Fruit fly (Drosophila melanogaster) whole organism, embryonic: Measurements from ENCODE around the gene CG12116.

ENCODE experiments used
- Abd-B ChIP-seq: fragments of 200-800 bp; sonication (Bioruptor generic); optimal IDR thresholded peaks from 2 replicates; lab custom pipeline; 2018; ENCODE audit warnings: missing biosample characterization, mild to moderate bottlenecking, missing genetic modification characterization, moderate library complexity
- B-H1 ChIP-seq: fragments of 200-800 bp; sonication (Bioruptor generic); IDR thresholded peaks from 3 replicates; pipeline ENCODE4 v1.3.6; 2022; ENCODE audit warnings: missing biosample characterization, missing genetic modification characterization
- CG10274 ChIP-seq: fragments of 200-800 bp; sonication (Bioruptor generic); optimal IDR thresholded peaks from 3 replicates; lab custom pipeline; 2017; ENCODE audit warnings: missing biosample characterization, mild to moderate bottlenecking, missing genetic modification characterization
- CG11456 ChIP-seq: fragments of 200-800 bp; sonication (Bioruptor generic); IDR thresholded peaks from 3 replicates; pipeline ENCODE4 v1.3.6; 2022; ENCODE audit warnings: missing biosample characterization, missing genetic modification characterization
- CG11696 ChIP-seq: fragments of 200-800 bp; sonication (Bioruptor generic); IDR thresholded peaks from 2 replicates; pipeline ENCODE4 v1.3.6; 2022; ENCODE audit warnings: missing biosample characterization, missing genetic modification characterization
- CG12769 ChIP-seq: fragments of 200-800 bp; sonication (Bioruptor generic); optimal IDR thresholded peaks from 2 replicates; lab custom pipeline; 2019; ENCODE audit warnings: missing biosample characterization, mild to moderate bottlenecking, missing genetic modification characterization, moderate library complexity
- CG12942 ChIP-seq: fragments of 200-800 bp; sonication (Bioruptor generic); optimal IDR thresholded peaks from 3 replicates; lab custom pipeline; 2016; ENCODE audit warnings: missing biosample characterization, missing genetic modification characterization
- CG17328 ChIP-seq: fragments of 200-800 bp; sonication (Bioruptor generic); IDR thresholded peaks from 2 replicates; pipeline ENCODE4 v1.3.6; 2022; ENCODE audit warnings: missing biosample characterization, missing genetic modification characterization
- CG2678 ChIP-seq: fragments of 200-800 bp; sonication (Bioruptor generic); optimal IDR thresholded peaks from 3 replicates; lab custom pipeline; 2019; ENCODE audit warnings: missing biosample characterization, mild to moderate bottlenecking, missing genetic modification characterization, moderate library complexity
- CG31441 ChIP-seq: fragments of 200-800 bp; sonication (Bioruptor generic); IDR thresholded peaks from 2 replicates; pipeline ENCODE4 v1.3.6; 2022; ENCODE audit warnings: missing biosample characterization, missing genetic modification characterization
- CG34422 ChIP-seq: fragments of 200-800 bp; sonication (Bioruptor generic); IDR thresholded peaks from 3 replicates; pipeline ENCODE4 v1.3.6; 2022; ENCODE audit warnings: missing biosample characterization, missing genetic modification characterization
- CG4328 ChIP-seq: fragments of 200-800 bp; sonication (Bioruptor generic); optimal IDR thresholded peaks from 3 replicates; lab custom pipeline; 2017; ENCODE audit warnings: missing biosample characterization, missing genetic modification reagents, missing genetic modification characterization
- CG4404 ChIP-seq: fragments of 200-800 bp; sonication (Bioruptor generic); IDR thresholded peaks from 2 replicates; pipeline ENCODE4 v1.3.6; 2022; ENCODE audit warnings: missing biosample characterization, missing genetic modification characterization
- CG4424 ChIP-seq: fragments of 200-800 bp; sonication (Bioruptor generic); optimal IDR thresholded peaks from 3 replicates; lab custom pipeline; 2016; ENCODE audit warnings: missing biosample characterization, missing genetic modification characterization
- CG4707 ChIP-seq: fragments of 200-800 bp; sonication (Bioruptor generic); optimal IDR thresholded peaks from 2 replicates; lab custom pipeline; 2018; ENCODE audit warnings: missing biosample characterization, mild to moderate bottlenecking, missing genetic modification characterization, moderate library complexity
- CG6654 ChIP-seq: fragments of 200-800 bp; sonication (Bioruptor generic); optimal IDR thresholded peaks from 2 replicates; lab custom pipeline; 2017; ENCODE audit warnings: missing biosample characterization, mild to moderate bottlenecking, missing genetic modification characterization
- CkIIα-i1 ChIP-seq: fragments of 200-800 bp; sonication (Bioruptor generic); IDR thresholded peaks from 2 replicates; pipeline ENCODE4 v1.3.6; 2022; ENCODE audit warnings: missing biosample characterization, missing genetic modification characterization
- Dbx ChIP-seq: fragments of 200-800 bp; sonication (Bioruptor generic); IDR thresholded peaks from 3 replicates; pipeline ENCODE4 v1.3.6; 2022; ENCODE audit warnings: missing biosample characterization, missing genetic modification characterization
- Deaf1 ChIP-seq: fragments of 200-800 bp; optimal IDR thresholded peaks from 3 replicates; lab custom pipeline; 2019; ENCODE audit warnings: missing biosample characterization, mild to moderate bottlenecking, missing genetic modification characterization, moderate library complexity
- Doc3 ChIP-seq: fragments of 200-800 bp; sonication (Bioruptor generic); IDR thresholded peaks from 3 replicates; pipeline ENCODE4 v1.3.6; 2022; ENCODE audit warnings: missing biosample characterization, missing genetic modification characterization; ENCODE audit not compliant: partially characterized antibody
- Fer1 ChIP-seq: fragments of 200-800 bp; sonication (Bioruptor generic); optimal IDR thresholded peaks from 2 replicates; lab custom pipeline; 2017; ENCODE audit warnings: missing biosample characterization, mild to moderate bottlenecking, missing genetic modification characterization
- Fer3 ChIP-seq: fragments of 200-800 bp; sonication (Bioruptor generic); optimal IDR thresholded peaks from 2 replicates; lab custom pipeline; 2018; ENCODE audit warnings: missing biosample characterization, mild to moderate bottlenecking, missing genetic modification characterization, moderate library complexity
- HLH54F ChIP-seq: fragments of 200-800 bp; sonication (Bioruptor generic); optimal IDR thresholded peaks from 3 replicates; lab custom pipeline; 2016; ENCODE audit warnings: missing biosample characterization, missing genetic modification characterization
- Hr78 ChIP-seq, 2 experiments: fragments of 200-800 bp in 1 of 2; fragments of >200 bp in 1 of 2; sonication (Bioruptor generic) in 1 of 2; optimal IDR thresholded peaks; 2 replicates each; lab custom pipeline; 2017 to 2019; ENCODE audit warnings: missing biosample characterization in 2 of 2, missing genetic modification characterization in 2 of 2, mild to moderate bottlenecking in 1 of 2, moderate library complexity in 1 of 2
- Myb ChIP-seq: fragments of 200-800 bp; sonication (Bioruptor generic); optimal IDR thresholded peaks from 2 replicates; lab custom pipeline; 2016; ENCODE audit warnings: missing biosample characterization, missing genetic modification characterization
- NFAT ChIP-seq: fragments of 200-800 bp; sonication (Bioruptor generic); IDR thresholded peaks from 2 replicates; pipeline ENCODE4 v1.3.6; 2022; ENCODE audit warnings: missing biosample characterization, missing genetic modification characterization
- Oaz ChIP-seq: fragments of 200-800 bp; sonication (Bioruptor generic); IDR thresholded peaks from 2 replicates; pipeline ENCODE4 v1.3.6; 2022; ENCODE audit warnings: missing biosample characterization, missing genetic modification characterization
- Six4 ChIP-seq: fragments of 200-800 bp; sonication (Bioruptor generic); optimal IDR thresholded peaks from 2 replicates; lab custom pipeline; 2016; ENCODE audit warnings: missing biosample characterization, missing genetic modification characterization
- Ssrp ChIP-seq: fragments of 200-800 bp; sonication (Bioruptor generic); optimal IDR thresholded peaks from 2 replicates; lab custom pipeline; 2018; ENCODE audit warnings: missing biosample characterization, mild to moderate bottlenecking, missing genetic modification characterization, moderate library complexity
- bab2 ChIP-seq: fragments of 200-800 bp; sonication (Bioruptor generic); optimal IDR thresholded peaks from 2 replicates; lab custom pipeline; 2016; ENCODE audit warnings: missing biosample characterization, missing genetic modification characterization
- chm ChIP-seq: fragments of 200-800 bp; sonication (Bioruptor generic); IDR thresholded peaks from 2 replicates; pipeline ENCODE4 v1.3.6; 2022; ENCODE audit warnings: missing biosample characterization, missing genetic modification characterization
- croc ChIP-seq: fragments of 200-800 bp; sonication (Bioruptor generic); conservative IDR thresholded peaks from 3 replicates; pipeline ENCODE4 v1.3.6; 2022; ENCODE audit warnings: missing biosample characterization, missing genetic modification characterization
- dan ChIP-seq: fragments of 200-800 bp; sonication (Bioruptor generic); IDR thresholded peaks from 2 replicates; pipeline ENCODE4 v1.3.6; 2022; ENCODE audit warnings: missing biosample characterization, missing genetic modification characterization
- danr ChIP-seq: fragments of 200-800 bp; sonication (Bioruptor generic); IDR thresholded peaks from 2 replicates; pipeline ENCODE4 v1.3.6; 2022; ENCODE audit warnings: missing biosample characterization, missing genetic modification characterization
- dimm ChIP-seq: fragments of 200-800 bp; sonication (Bioruptor generic); IDR thresholded peaks from 2 replicates; pipeline ENCODE4 v1.3.6; 2022; ENCODE audit warnings: missing biosample characterization, missing genetic modification characterization
- dmrt99B ChIP-seq: fragments of 200-800 bp; sonication (Bioruptor generic); optimal IDR thresholded peaks from 2 replicates; lab custom pipeline; 2018; ENCODE audit warnings: missing biosample characterization, mild to moderate bottlenecking, missing genetic modification characterization, moderate library complexity
- ewg ChIP-seq: fragments of 200-800 bp; sonication (Bioruptor generic); optimal IDR thresholded peaks from 3 replicates; lab custom pipeline; 2017; ENCODE audit warnings: mild to moderate bottlenecking, missing biosample characterization, missing genetic modification reagents, missing genetic modification characterization
- eyg ChIP-seq: fragments of 200-800 bp; sonication (Bioruptor generic); optimal IDR thresholded peaks from 3 replicates; lab custom pipeline; 2016; ENCODE audit warnings: missing biosample characterization, missing genetic modification characterization
- fd3F ChIP-seq: fragments of 200-800 bp; sonication (Bioruptor generic); optimal IDR thresholded peaks from 2 replicates; lab custom pipeline; 2018; ENCODE audit warnings: missing biosample characterization, mild to moderate bottlenecking, missing genetic modification characterization, moderate library complexity
- fd64A ChIP-seq: fragments of 200-800 bp; sonication (Bioruptor generic); optimal IDR thresholded peaks from 3 replicates; lab custom pipeline; 2018; ENCODE audit warnings: missing biosample characterization, mild to moderate bottlenecking, missing genetic modification characterization
- nmo ChIP-seq: fragments of 200-800 bp; sonication (Bioruptor generic); optimal IDR thresholded peaks from 2 replicates; lab custom pipeline; 2018; ENCODE audit warnings: missing biosample characterization, mild to moderate bottlenecking, missing genetic modification characterization, moderate library complexity
- pnt ChIP-seq: fragments of 200-800 bp; sonication (Bioruptor generic); optimal IDR thresholded peaks from 3 replicates; lab custom pipeline; 2016; ENCODE audit warnings: missing biosample characterization, missing genetic modification characterization
- pum ChIP-seq: fragments of 200-800 bp; sonication (Bioruptor generic); optimal IDR thresholded peaks from 2 replicates; lab custom pipeline; 2016; ENCODE audit warnings: missing biosample characterization, missing genetic modification characterization
- slbo ChIP-seq: fragments of 200-800 bp; sonication (Bioruptor generic); IDR thresholded peaks from 2 replicates; pipeline ENCODE4 v1.3.6; 2022; ENCODE audit warnings: missing biosample characterization, missing genetic modification characterization
- ssp ChIP-seq: fragments of 200-800 bp; sonication (Bioruptor generic); IDR thresholded peaks from 2 replicates; pipeline ENCODE4 v1.3.6; 2022; ENCODE audit warnings: missing biosample characterization, missing genetic modification characterization
- sug ChIP-seq: fragments of 200-800 bp; optimal IDR thresholded peaks from 2 replicates; lab custom pipeline; 2019; ENCODE audit warnings: missing biosample characterization, mild to moderate bottlenecking, missing genetic modification characterization, moderate library complexity
- tll ChIP-seq, 2 experiments: fragments of 200-800 bp in 1 of 2; fragments of >200 bp in 1 of 2; sonication (Bioruptor generic) in 1 of 2; optimal IDR thresholded peaks; 2 replicates each; lab custom pipeline; 2017 to 2019; ENCODE audit warnings: missing biosample characterization in 2 of 2, missing genetic modification characterization in 2 of 2, mild to moderate bottlenecking in 1 of 2, moderate library complexity in 1 of 2
- trh ChIP-seq: fragments of 200-800 bp; sonication (Bioruptor generic); optimal IDR thresholded peaks from 2 replicates; lab custom pipeline; 2016; ENCODE audit warnings: missing biosample characterization, missing genetic modification characterization
- zen2 ChIP-seq: fragments of 200-800 bp; sonication (Bioruptor generic); IDR thresholded peaks from 3 replicates; pipeline ENCODE4 v1.3.6; 2022; ENCODE audit warnings: missing biosample characterization, missing genetic modification characterization; ENCODE audit not compliant: partially characterized antibody

Gene CG12116

dm6 chrX:8517121-8518024, 48.6 kb upstream of the CG12116 start, which contains the start of gene Nrg:
Gene Nrg, plus strand, starts transcription at chrX:8517373.
- TF ChIP-seq B-H1 (no peak), chm (GFP tag; lab: Robert Waterston, UW) (peak; percentile 90), dan (GFP tag; lab: Robert Waterston, UW) (no peak), danr (no peak), Dbx (GFP tag; lab: Robert Waterston, UW) (peak; percentile 61; the same call in 1 of the 3 replicates), ewg (no peak), pnt (GFP tag; lab: Kevin White, UChicago) (no peak), Fer3 (tag; lab: Kevin White, UChicago) (peak; percentile 19), CG4328 (GFP tag; lab: Kevin White, UChicago) (peak; percentile 42), CG2678 (tag; lab: Kevin White, UChicago) (peak; percentile 27), CG34422 (peak; percentile 73; the same call in 2 of the 3 replicates), fd64A (no peak), dimm (GFP tag; lab: Robert Waterston, UW) (no peak), croc (GFP tag; lab: Robert Waterston, UW) (no peak), CG4707 (peak; percentile 36), CG10274 (GFP tag; lab: Kevin White, UChicago) (no peak), Doc3 (GFP tag; lab: Robert Waterston, UW) (peak; percentile 99), dmrt99B (tag; lab: Kevin White, UChicago) (peak; percentile 13), NFAT (GFP tag; lab: Robert Waterston, UW) (peak; percentile 58; the same call in 1 of the 2 replicates), Myb (GFP tag; lab: Kevin White, UChicago) (peak; percentile 86), tll (GFP tag; optimal IDR thresholded peaks at IDR 0.05; lab: Kevin White, UChicago) (no peak), CG12769 (tag; lab: Kevin White, UChicago) (peak; percentile 73), CG31441 (GFP tag; lab: Robert Waterston, UW) (0 out of 2 replicates have a peak, but pooled peaks have one; percentile 41), CG11696 (GFP tag; lab: Robert Waterston, UW) (no peak), Deaf1 (peak; percentile 69), eyg (peak; percentile 35), zen2 (GFP tag; lab: Robert Waterston, UW) (peak; percentile 100), CG4404 (GFP tag; lab: Robert Waterston, UW) (no peak), pum (no peak), Oaz (GFP tag; lab: Robert Waterston, UW) (no peak), nmo (GFP tag; lab: Kevin White, UChicago) (peak; percentile 60), Ssrp (tag; lab: Kevin White, UChicago) (no peak), trh (GFP tag; lab: Kevin White, UChicago) (no peak), Hr78 (GFP tag; optimal IDR thresholded peaks at IDR 0.05; lab: Kevin White, UChicago) (no peak), Fer1 (peak; percentile 66), HLH54F (no peak), slbo (GFP tag; lab: Robert Waterston, UW) (peak; percentile 43), sug (tag; lab: Kevin White, UChicago) (peak; percentile 50), CG4424 (GFP tag; lab: Kevin White, UChicago) (peak; percentile 4), CG11456 (no peak), CkIIα-i1 (GFP tag; lab: Robert Waterston, UW) (no peak), CG6654 (no peak), ssp (GFP tag; lab: Robert Waterston, UW) (no peak), CG12942 (GFP tag; lab: Kevin White, UChicago) (peak; percentile 1), fd3F (GFP tag; lab: Kevin White, UChicago) (no peak), CG17328 (GFP tag; lab: Robert Waterston, UW) (0 out of 2 replicates have a peak, but pooled peaks have one; percentile 28), bab2 (GFP tag; lab: Kevin White, UChicago) (no peak), Six4 (GFP tag; lab: Kevin White, UChicago) (no peak), Abd-B (peak; percentile 37)
